Worm (Caenorhabditis elegans): ENCODE data around the gene ttc-17.

DNA sequence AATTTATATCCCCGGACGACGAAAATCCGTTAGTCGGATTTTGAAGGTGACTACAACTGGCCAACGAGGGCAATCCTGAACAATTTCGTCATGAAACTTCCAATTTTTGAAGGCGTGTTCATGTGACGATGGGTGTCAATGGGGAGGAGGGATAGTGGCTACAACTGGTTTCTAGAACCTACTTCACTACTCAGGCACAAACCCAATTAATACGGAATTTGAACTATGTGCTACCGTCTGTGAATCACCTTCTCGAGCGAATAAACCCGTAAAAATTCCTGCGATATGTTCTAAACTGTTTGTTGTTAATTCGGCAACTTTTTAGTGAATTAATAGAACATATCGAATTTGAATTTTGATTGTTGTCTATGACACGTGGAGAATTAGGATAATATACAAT lies 29.1 kb upstream of the ttc-17 start:
- TF ChIP-seq scrt-1 (GFP tag; IDR thresholded peaks at IDR 0.05) (no peak), ceh-36 (tag; optimal IDR thresholded peaks at IDR 0.05) (no peak), ama-1 (optimal IDR thresholded peaks at IDR 0.05) (no peak), hnd-1 (tag; optimal IDR thresholded peaks at IDR 0.05) (no peak), F13C5.2 (tag; optimal IDR thresholded peaks at IDR 0.05) (no peak), tra-4 (tag; optimal IDR thresholded peaks at IDR 0.05) (no peak), tbx-37 (GFP tag; conservative IDR thresholded peaks at IDR 0.05) (no peak), hmg-4 (GFP tag; optimal IDR thresholded peaks at IDR 0.05) (no peak), pes-1 (GFP tag; IDR thresholded peaks at IDR 0.05) (no peak), ets-7 (tag; optimal IDR thresholded peaks at IDR 0.05) (no peak), hmbx-1 (tag; optimal IDR thresholded peaks at IDR 0.05) (no peak), B0310.2 (tag; optimal IDR thresholded peaks at IDR 0.05) (no peak), aly-1 (tag; optimal IDR thresholded peaks at IDR 0.05) (no peak), tbx-11 (GFP tag; IDR thresholded peaks at IDR 0.05) (no peak)
